Worm (Caenorhabditis elegans) whole organism, late embryonic: ENCODE results near the gene R151.8.
A peak's percentile ranks its signal among the peaks of the same experiment; 100 is the strongest.

Experiments
- C38D4.7 ChIP-seq: fragments of 200-800 bp; sonication (Bioruptor generic); optimal IDR thresholded peaks from 2 replicates; lab custom pipeline; 2018; ENCODE audit warnings: mild to moderate bottlenecking, missing genetic modification characterization, moderate library complexity, missing compliant biosample characterization
- F13H6.1 ChIP-seq: sonication (generic microtip); optimal IDR thresholded peaks from 2 replicates; lab custom pipeline; 2016; ENCODE audit warnings: missing genetic modification characterization, missing compliant biosample characterization
- Y22D7AL.16 ChIP-seq: sonication (generic microtip); optimal IDR thresholded peaks from 2 replicates; lab custom pipeline; 2016; ENCODE audit warnings: missing genetic modification characterization, missing compliant biosample characterization
- ama-1 ChIP-seq: fragments of 150-350 bp; optimal IDR thresholded peaks from 2 replicates; lab custom pipeline; 2014
- ceh-19 ChIP-seq: fragments of 200-800 bp; sonication (Bioruptor generic); optimal IDR thresholded peaks from 2 replicates; lab custom pipeline; 2018; ENCODE audit warnings: mild to moderate bottlenecking, missing genetic modification characterization, missing compliant biosample characterization
- ceh-2 ChIP-seq: sonication (generic microtip); optimal IDR thresholded peaks from 2 replicates; lab custom pipeline; 2016; ENCODE audit warnings: missing genotype, missing genetic modification characterization, missing compliant biosample characterization
- ceh-22 ChIP-seq: sonication (generic microtip); optimal IDR thresholded peaks from 2 replicates; lab custom pipeline; 2017; ENCODE audit warnings: missing biosample characterization, missing genetic modification characterization
- ceh-31 ChIP-seq: sonication (generic microtip); optimal IDR thresholded peaks from 2 replicates; lab custom pipeline; 2016; ENCODE audit warnings: missing genetic modification characterization, missing compliant biosample characterization
- ceh-34 ChIP-seq: sonication (generic microtip); optimal IDR thresholded peaks from 2 replicates; lab custom pipeline; 2016; ENCODE audit warnings: mild to moderate bottlenecking, missing genetic modification characterization, missing compliant biosample characterization
- ceh-6 ChIP-seq: fragments of 200-800 bp; sonication (Bioruptor generic); optimal IDR thresholded peaks from 2 replicates; lab custom pipeline; 2018; ENCODE audit warnings: mild to moderate bottlenecking, missing genetic modification characterization, missing compliant biosample characterization
- che-1 ChIP-seq: sonication (generic microtip); optimal IDR thresholded peaks from 2 replicates; lab custom pipeline; 2016; ENCODE audit warnings: mild to moderate bottlenecking, missing genetic modification characterization, missing compliant biosample characterization
- dmd-4 ChIP-seq: sonication (generic microtip); optimal IDR thresholded peaks from 2 replicates; lab custom pipeline; 2016; ENCODE audit warnings: borderline replicate concordance, missing genetic modification characterization, missing compliant biosample characterization
- elt-2 ChIP-seq: sonication (generic microtip); optimal IDR thresholded peaks from 2 replicates; lab custom pipeline; 2016; ENCODE audit warnings: missing genetic modification reagents, missing genetic modification characterization, missing compliant biosample characterization
- eyg-1 ChIP-seq: sonication (generic microtip); optimal IDR thresholded peaks from 2 replicates; lab custom pipeline; 2016; ENCODE audit warnings: missing genotype, missing genetic modification characterization, missing compliant biosample characterization
- fkh-10 ChIP-seq: fragments of 150-350 bp; optimal IDR thresholded peaks from 2 replicates; lab custom pipeline; 2014; ENCODE audit warnings: missing biosample characterization, missing genetic modification reagents, missing genetic modification characterization
- gmeb-2 ChIP-seq: sonication (generic microtip); optimal IDR thresholded peaks from 2 replicates; lab custom pipeline; 2016; ENCODE audit warnings: missing genetic modification characterization, inconsistent platforms, missing compliant biosample characterization
- hlh-13 ChIP-seq: fragments of 200-800 bp; sonication (Bioruptor generic); optimal IDR thresholded peaks from 2 replicates; lab custom pipeline; 2018; ENCODE audit warnings: mild to moderate bottlenecking, missing genetic modification characterization, missing compliant biosample characterization
- hlh-30 ChIP-seq: sonication (generic microtip); optimal IDR thresholded peaks from 2 replicates; lab custom pipeline; 2017; ENCODE audit warnings: antibody characterized with exemption, missing genetic modification characterization, missing compliant biosample characterization; ENCODE audit not compliant: insufficient read depth
- hlh-8 ChIP-seq: sonication (generic microtip); optimal IDR thresholded peaks from 2 replicates; lab custom pipeline; 2016; ENCODE audit warnings: missing genotype, missing genetic modification characterization, missing compliant biosample characterization
- lin-11 ChIP-seq: fragments of 200-800 bp; sonication (Bioruptor generic); optimal IDR thresholded peaks from 2 replicates; lab custom pipeline; 2018; ENCODE audit warnings: mild to moderate bottlenecking, missing genetic modification characterization, missing compliant biosample characterization
- mec-3 ChIP-seq: sonication (generic microtip); optimal IDR thresholded peaks from 2 replicates; lab custom pipeline; 2016; ENCODE audit warnings: borderline replicate concordance, missing genetic modification characterization, missing compliant biosample characterization
- nfya-1 ChIP-seq: sonication (generic microtip); optimal IDR thresholded peaks from 2 replicates; lab custom pipeline; 2017; ENCODE audit warnings: missing genetic modification characterization, mild to moderate bottlenecking, missing compliant biosample characterization, antibody characterized with exemption, moderate library complexity
- npax-4 ChIP-seq: sonication (generic microtip); optimal IDR thresholded peaks from 2 replicates; lab custom pipeline; 2016; ENCODE audit warnings: missing genetic modification characterization, missing compliant biosample characterization
- pag-3 ChIP-seq: sonication (generic microtip); optimal IDR thresholded peaks from 2 replicates; lab custom pipeline; 2016; ENCODE audit warnings: missing compliant biosample characterization, missing genetic modification characterization, borderline replicate concordance
- pax-1 ChIP-seq: fragments of 150-350 bp; optimal IDR thresholded peaks from 2 replicates; lab custom pipeline; 2014; ENCODE audit warnings: missing biosample characterization, missing genetic modification characterization
- pha-2 ChIP-seq: sonication (generic microtip); optimal IDR thresholded peaks from 2 replicates; lab custom pipeline; 2017; ENCODE audit warnings: mild to moderate bottlenecking, missing genetic modification characterization, missing compliant biosample characterization
- pqm-1 ChIP-seq: sonication (generic microtip); optimal IDR thresholded peaks from 2 replicates; lab custom pipeline; 2016; ENCODE audit warnings: missing genetic modification characterization, missing compliant biosample characterization
- pros-1 ChIP-seq: fragments of 150-350 bp; optimal IDR thresholded peaks from 2 replicates; lab custom pipeline; 2014; ENCODE audit warnings: missing biosample characterization, missing genetic modification reagents, missing genetic modification characterization
- ref-2 ChIP-seq: sonication (generic microtip); optimal IDR thresholded peaks from 2 replicates; lab custom pipeline; 2016; ENCODE audit warnings: missing genetic modification characterization, missing compliant biosample characterization
- rnt-1 ChIP-seq: sonication (generic microtip); optimal IDR thresholded peaks from 2 replicates; lab custom pipeline; 2016; ENCODE audit warnings: missing genetic modification characterization, missing compliant biosample characterization
- sox-4 ChIP-seq: sonication (generic microtip); optimal IDR thresholded peaks from 2 replicates; lab custom pipeline; 2017; ENCODE audit warnings: mild to moderate bottlenecking, missing genetic modification characterization, inconsistent platforms, missing compliant biosample characterization
- syd-9 ChIP-seq: sonication (generic microtip); optimal IDR thresholded peaks from 2 replicates; lab custom pipeline; 2016; ENCODE audit warnings: mild to moderate bottlenecking, missing genetic modification characterization, moderate library complexity, missing compliant biosample characterization
- tbx-2 ChIP-seq: sonication (generic microtip); optimal IDR thresholded peaks from 2 replicates; lab custom pipeline; 2016; ENCODE audit warnings: missing genetic modification characterization, missing compliant biosample characterization
- tbx-7 ChIP-seq: sonication (generic microtip); optimal IDR thresholded peaks from 2 replicates; lab custom pipeline; 2016; ENCODE audit warnings: missing genotype, missing genetic modification characterization, missing compliant biosample characterization
- ttx-3 ChIP-seq: sonication (generic microtip); optimal IDR thresholded peaks from 2 replicates; lab custom pipeline; 2016; ENCODE audit warnings: missing genetic modification reagents, missing genetic modification characterization, missing compliant biosample characterization
- unc-42 ChIP-seq: sonication (generic microtip); optimal IDR thresholded peaks from 2 replicates; lab custom pipeline; 2016; ENCODE audit warnings: missing genotype, missing genetic modification characterization, missing compliant biosample characterization
- unc-55 ChIP-seq: sonication (generic microtip); optimal IDR thresholded peaks from 2 replicates; lab custom pipeline; 2017; ENCODE audit warnings: missing biosample characterization, missing genetic modification reagents, missing genetic modification characterization
- unc-86 ChIP-seq: sonication (generic microtip); optimal IDR thresholded peaks from 2 replicates; lab custom pipeline; 2016; ENCODE audit warnings: missing genetic modification characterization, missing compliant biosample characterization

R151.8 gene

DNA sequence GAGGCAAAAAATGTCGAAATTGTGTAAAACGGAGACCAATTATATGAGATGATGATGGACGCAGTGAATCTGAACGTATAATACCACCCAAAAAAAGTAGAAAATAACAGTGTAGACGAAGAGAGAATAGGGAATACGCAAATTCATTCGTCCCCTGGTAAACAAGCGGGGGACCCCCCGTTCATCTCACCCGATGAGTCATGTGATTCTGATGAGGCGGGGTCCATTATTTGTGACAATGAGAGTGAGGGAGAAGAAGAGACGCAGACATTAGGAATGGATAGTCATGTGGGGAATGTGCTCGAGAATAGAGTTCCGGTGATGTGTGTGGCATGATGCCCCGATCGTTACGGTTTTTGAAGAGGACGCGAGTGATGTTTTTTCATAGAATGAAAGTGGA, 42.5 kb upstream of the R151.8 start (continued):
- TF ChIP-seq npax-4 (no peak), unc-42 (tag; lab: Kevin White, UChicago) (peak; percentile 14), dmd-4 (tag; lab: Kevin White, UChicago) (no peak), lin-11 (no peak), rnt-1 (peak; percentile 5), ceh-34 (tag; lab: Kevin White, UChicago) (peak; percentile 39), nfya-1 (tag; lab: Kevin White, UChicago) (peak; percentile 36), C38D4.7 (GFP tag; lab: Kevin White, UChicago) (no peak), ceh-6 (GFP tag; lab: Kevin White, UChicago) (no peak), eyg-1 (tag; lab: Kevin White, UChicago) (no peak), ttx-3 (tag; lab: Kevin White, UChicago) (no peak), F13H6.1 (tag; lab: Kevin White, UChicago) (no peak), mec-3 (no peak), unc-86 (tag; lab: Kevin White, UChicago) (no peak), pag-3 (no peak), ref-2 (peak; percentile 52), pqm-1 (no peak), ceh-31 (tag; lab: Kevin White, UChicago) (peak; percentile 79), gmeb-2 (tag; lab: Kevin White, UChicago) (no peak), ama-1 (lab: Kevin White, UChicago) (no peak), pha-2 (tag; lab: Kevin White, UChicago) (peak; percentile 39), sox-4 (tag; lab: Kevin White, UChicago) (no peak), tbx-7 (tag; lab: Kevin White, UChicago) (no peak), ceh-22 (tag; lab: Kevin White, UChicago) (no peak), che-1 (tag; lab: Kevin White, UChicago) (no peak), elt-2 (tag; lab: Kevin White, UChicago) (no peak), pax-1 (tag; lab: Kevin White, UChicago) (no peak)

DNA sequence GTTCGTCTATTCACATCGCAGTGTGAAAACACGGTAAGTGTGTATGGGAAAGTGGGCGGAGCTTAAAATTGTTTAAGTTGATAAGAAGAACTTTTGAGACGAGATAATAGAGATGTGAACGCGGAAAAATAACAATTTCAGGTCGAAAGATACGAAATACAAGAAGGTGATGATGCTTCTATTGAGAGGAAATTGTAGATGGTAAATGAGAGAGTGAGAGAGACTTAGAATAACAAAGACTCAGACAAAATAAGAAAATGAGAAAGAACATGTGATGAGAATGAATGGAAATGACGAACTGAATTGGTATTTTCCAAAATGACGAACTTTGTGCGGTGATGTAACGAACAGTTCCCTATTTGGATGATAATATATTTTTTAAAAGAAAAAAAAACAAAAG, 41.5 kb upstream of the R151.8 start:
- TF ChIP-seq tbx-7 (tag; lab: Kevin White, UChicago), result no peak

DNA sequence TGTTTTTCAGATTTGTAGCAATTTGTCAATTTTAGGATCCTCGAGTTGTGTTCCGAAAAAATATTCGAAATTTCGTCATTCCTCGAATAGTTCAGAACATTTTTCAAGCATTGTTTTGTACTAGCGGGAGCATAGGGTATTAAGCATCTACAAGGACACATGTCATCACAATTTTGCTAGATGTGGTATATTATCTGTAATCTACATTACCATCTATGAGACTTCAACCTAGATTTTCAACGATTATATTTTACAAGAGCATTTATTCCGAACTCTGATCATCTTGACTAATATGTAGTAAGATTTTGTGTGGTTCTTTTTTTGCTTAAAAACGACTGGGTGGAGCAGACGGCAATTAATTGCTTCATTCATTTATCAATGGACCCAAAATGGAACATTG, 33.4 kb upstream of the R151.8 start:
- TF ChIP-seq pros-1 (tag; lab: Kevin White, UChicago) (no peak), unc-55 (GFP tag; lab: Kevin White, UChicago) (no peak), syd-9 (tag; lab: Kevin White, UChicago) (no peak), ceh-2 (tag; lab: Kevin White, UChicago) (no peak), pqm-1 (no peak), hlh-30 (tag; lab: Kevin White, UChicago) (no peak), ceh-19 (no peak), fkh-10 (GFP tag; lab: Kevin White, UChicago) (no peak), hlh-8 (tag; lab: Kevin White, UChicago) (no peak)

DNA sequence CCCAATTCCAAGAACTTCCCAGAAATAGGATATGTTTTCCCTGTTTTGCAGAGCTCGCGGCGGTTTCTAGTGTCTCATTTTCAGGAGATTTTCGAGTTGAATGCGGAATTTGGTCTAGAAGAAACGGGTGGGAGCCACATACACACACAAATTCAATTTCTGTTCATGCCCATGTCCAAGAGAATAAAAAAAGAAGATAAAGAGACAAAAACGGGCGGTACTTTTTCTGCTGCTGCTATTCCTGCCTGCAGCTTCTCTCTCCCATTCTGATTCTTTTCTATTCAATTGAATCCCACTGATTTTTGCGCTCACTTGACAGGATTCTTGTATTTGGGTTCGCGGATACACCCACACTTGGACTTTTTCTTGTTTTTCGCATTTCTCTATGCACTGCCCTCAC, 33.0 kb upstream of the R151.8 start:
- peak; percentile 53 for TF ChIP-seq unc-42 (tag; lab: Kevin White, UChicago)
- no peak for TF ChIP-seq ceh-2 (tag; lab: Kevin White, UChicago)
- TF ChIP-seq, all 69 proteins: peak for 1

DNA sequence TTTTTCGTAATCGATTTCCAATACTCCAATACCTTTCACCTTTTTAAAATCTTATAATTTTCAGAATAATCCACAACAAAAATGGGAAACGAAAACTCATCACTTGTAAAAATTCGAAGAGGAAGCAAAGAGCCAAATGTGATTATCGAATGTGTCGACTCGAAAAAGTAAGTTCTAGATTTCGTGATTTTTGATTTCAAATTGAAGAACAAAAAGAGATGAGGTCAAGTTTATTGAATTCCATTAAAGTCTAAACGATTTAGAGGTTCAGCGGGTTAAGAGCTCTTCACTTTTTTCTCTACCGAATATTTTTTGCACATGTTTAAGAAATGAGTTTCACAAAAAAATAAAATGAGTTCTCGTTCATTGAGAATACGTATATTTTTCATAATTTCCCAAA, 29.3 kb upstream of the R151.8 start, which contains the start of gene B0361.4:
B0361.4 (plus strand) TSS at position 61 of the 400 bp plus-strand sequence.
- TF ChIP-seq Y22D7AL.16 (tag; lab: Kevin White, UChicago), result no peak
- no peak for TF ChIP-seq hlh-13 (GFP tag; lab: Kevin White, UChicago)
- TF ChIP-seq tbx-2 (tag; lab: Kevin White, UChicago), result no peak
- TF ChIP-seq hlh-30 (tag; lab: Kevin White, UChicago), result no peak
- no peak for TF ChIP-seq lin-11
